Worm (Caenorhabditis elegans) whole organism, mixed stage, embryonic: ENCODE measurements around the gene srh-231.
A peak's percentile ranks its signal among the peaks of the same experiment; 100 is the strongest.

Experiments
- M03D4.4 ChIP-seq: sonication (generic microtip); optimal IDR thresholded peaks from 2 replicates; lab custom pipeline; 2017; ENCODE audit warnings: mild to moderate bottlenecking, missing genetic modification characterization, missing compliant biosample characterization
- bed-3 ChIP-seq: fragments of 200-800 bp; sonication (Bioruptor generic); optimal IDR thresholded peaks from 3 replicates; lab custom pipeline; 2018; ENCODE audit warnings: mild to moderate bottlenecking, missing genetic modification characterization, moderate library complexity, missing compliant biosample characterization
- blmp-1 ChIP-seq: fragments of 150-350 bp; optimal IDR thresholded peaks from 2 replicates; lab custom pipeline; 2014; ENCODE audit warnings: missing biosample characterization, missing genetic modification characterization
- ceh-39 ChIP-seq: fragments of 150-350 bp; optimal IDR thresholded peaks from 2 replicates; lab custom pipeline; 2014; ENCODE audit warnings: missing biosample characterization, missing genetic modification characterization
- ceh-43 ChIP-seq: fragments of 200-800 bp; sonication (Bioruptor generic); optimal IDR thresholded peaks from 2 replicates; lab custom pipeline; 2018; ENCODE audit warnings: mild to moderate bottlenecking, missing genetic modification characterization, moderate library complexity, missing compliant biosample characterization
- ces-1 ChIP-seq: fragments of 150-350 bp; optimal IDR thresholded peaks from 2 replicates; lab custom pipeline; 2014; ENCODE audit warnings: missing biosample characterization, missing genetic modification reagents, missing genetic modification characterization
- elt-1 ChIP-seq: sonication (generic microtip); optimal IDR thresholded peaks from 2 replicates; lab custom pipeline; 2017; ENCODE audit warnings: missing genetic modification characterization, mild to moderate bottlenecking, missing compliant biosample characterization, antibody characterized with exemption, moderate library complexity, borderline replicate concordance; ENCODE audit not compliant: insufficient read depth
- elt-3 ChIP-seq: fragments of 150-350 bp; optimal IDR thresholded peaks from 2 replicates; lab custom pipeline; 2014; ENCODE audit warnings: missing biosample characterization, missing genetic modification characterization
- flh-1 ChIP-seq: fragments of 200-800 bp; sonication (Bioruptor generic); optimal IDR thresholded peaks from 2 replicates; lab custom pipeline; 2018; ENCODE audit warnings: mild to moderate bottlenecking, missing genetic modification characterization, moderate library complexity, missing compliant biosample characterization
- ham-2 ChIP-seq: fragments of 200-800 bp; sonication (Bioruptor generic); optimal IDR thresholded peaks from 2 replicates; lab custom pipeline; 2018; ENCODE audit warnings: mild to moderate bottlenecking, missing genetic modification characterization, missing compliant biosample characterization
- hlh-1 ChIP-seq: fragments of 150-350 bp; optimal IDR thresholded peaks from 2 replicates; lab custom pipeline; 2014; ENCODE audit warnings: missing biosample characterization, missing genetic modification reagents, missing genetic modification characterization
- lin-13 ChIP-seq: fragments of 150-350 bp; optimal IDR thresholded peaks from 2 replicates; lab custom pipeline; 2014; ENCODE audit warnings: missing biosample characterization, missing genetic modification characterization
- lin-32 ChIP-seq: fragments of 200-800 bp; sonication (Bioruptor generic); optimal IDR thresholded peaks from 2 replicates; lab custom pipeline; 2018; ENCODE audit warnings: mild to moderate bottlenecking, missing genetic modification characterization, missing compliant biosample characterization
- lsy-2 ChIP-seq: fragments of 150-350 bp; optimal IDR thresholded peaks from 2 replicates; lab custom pipeline; 2014; ENCODE audit warnings: missing biosample characterization, missing genetic modification characterization
- mab-5 ChIP-seq: fragments of 150-350 bp; optimal IDR thresholded peaks from 2 replicates; lab custom pipeline; 2014; ENCODE audit warnings: missing biosample characterization, missing genetic modification characterization
- mep-1 ChIP-seq: fragments of 150-350 bp; optimal IDR thresholded peaks from 2 replicates; lab custom pipeline; 2017; ENCODE audit warnings: missing biosample characterization, missing genetic modification reagents, missing genetic modification characterization, inconsistent platforms
- mls-2 ChIP-seq: sonication (generic microtip); optimal IDR thresholded peaks from 2 replicates; lab custom pipeline; 2016; ENCODE audit warnings: mild to moderate bottlenecking, missing genetic modification characterization, moderate library complexity, missing compliant biosample characterization
- nhr-2 ChIP-seq: fragments of 150-350 bp; optimal IDR thresholded peaks from 2 replicates; lab custom pipeline; 2014; ENCODE audit warnings: missing biosample characterization, missing genetic modification characterization
- nhr-237 ChIP-seq: fragments of 150-350 bp; optimal IDR thresholded peaks from 2 replicates; lab custom pipeline; 2014; ENCODE audit warnings: missing biosample characterization, missing genetic modification characterization
- nhr-28 ChIP-seq: fragments of 150-350 bp; optimal IDR thresholded peaks from 2 replicates; lab custom pipeline; 2014; ENCODE audit warnings: missing biosample characterization, missing genetic modification characterization
- nhr-76 ChIP-seq: sonication (generic microtip); optimal IDR thresholded peaks from 2 replicates; lab custom pipeline; 2017; ENCODE audit warnings: missing biosample characterization, missing genetic modification characterization
- pha-4 ChIP-seq: fragments of 150-350 bp; optimal IDR thresholded peaks from 2 replicates; lab custom pipeline; 2018; ENCODE audit warnings: missing biosample characterization, missing genetic modification reagents, missing genetic modification characterization
- snpc-4 ChIP-seq: fragments of 150-350 bp; optimal IDR thresholded peaks from 2 replicates; lab custom pipeline; 2014; ENCODE audit warnings: missing biosample characterization, missing genetic modification characterization
- sptf-1 ChIP-seq: sonication (generic microtip); optimal IDR thresholded peaks from 2 replicates; lab custom pipeline; 2017; ENCODE audit warnings: mild to moderate bottlenecking, missing genetic modification characterization, moderate library complexity, missing compliant biosample characterization
- tbx-8 ChIP-seq: fragments of 200-800 bp; sonication (Bioruptor generic); optimal IDR thresholded peaks from 2 replicates; lab custom pipeline; 2018; ENCODE audit warnings: mild to moderate bottlenecking, missing genetic modification characterization, moderate library complexity, missing compliant biosample characterization
- unc-120 ChIP-seq: sonication (generic microtip); optimal IDR thresholded peaks from 2 replicates; lab custom pipeline; 2017; ENCODE audit warnings: missing genetic modification characterization, missing compliant biosample characterization; ENCODE audit not compliant: poor library complexity, severe bottlenecking
- unc-39 ChIP-seq: fragments of 150-350 bp; optimal IDR thresholded peaks from 2 replicates; lab custom pipeline; 2014; ENCODE audit warnings: missing biosample characterization, missing genetic modification characterization
- unc-62 ChIP-seq: fragments of 150-350 bp; optimal IDR thresholded peaks from 2 replicates; lab custom pipeline; 2014; ENCODE audit warnings: missing biosample characterization, missing genetic modification reagents, missing genetic modification characterization
- zip-8 ChIP-seq: fragments of 150-350 bp; optimal IDR thresholded peaks from 2 replicates; lab custom pipeline; 2014; ENCODE audit warnings: missing biosample characterization, missing genetic modification characterization

srh-231 gene

ce11 chrV:7352186-7353053 lies at the start of gene srh-231, which contains the start of gene srh-275:
Gene srh-231, minus strand, starts transcription at chrV:7352236.
Gene srh-275, plus strand, starts transcription at chrV:7353003.
- TF ChIP-seq M03D4.4 (tag; lab: Kevin White, UChicago) (no peak), elt-3 (no peak), flh-1 (GFP tag; lab: Kevin White, UChicago) (no peak), unc-62 (GFP tag; lab: Kevin White, UChicago) (no peak), snpc-4 (no peak)

DNA sequence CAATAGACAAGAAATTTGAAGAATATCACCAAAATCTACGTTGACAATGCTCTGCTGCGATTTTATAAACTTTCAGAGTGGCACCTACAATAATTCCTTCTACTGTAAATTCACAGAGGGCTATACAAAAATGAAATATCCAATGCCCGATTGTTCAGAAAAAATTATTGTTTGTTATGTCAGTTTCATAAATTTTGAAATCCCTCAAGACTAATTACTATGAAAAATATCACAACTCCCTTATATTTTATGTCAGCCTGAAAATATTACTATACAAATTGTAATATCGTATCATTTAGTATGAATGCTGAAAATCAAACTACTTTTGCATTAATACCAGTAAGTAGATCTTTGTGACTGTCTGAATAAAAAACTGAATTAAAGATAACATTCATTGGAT lies 48.6 kb upstream of the srh-231 start, which contains the start of gene srx-60:
Gene srx-60 (plus strand): TSS at position 301 of the 400 bp plus-strand sequence.
- no peak for TF ChIP-seq elt-1 (tag; lab: Kevin White, UChicago)
- no peak for TF ChIP-seq unc-120
- TF ChIP-seq nhr-76 (tag; lab: Kevin White, UChicago): no peak
- no peak for TF ChIP-seq nhr-2 (tag; lab: Kevin White, UChicago)
- no peak for TF ChIP-seq ham-2 (GFP tag; lab: Kevin White, UChicago)
- TF ChIP-seq bed-3 (GFP tag; lab: Kevin White, UChicago): no peak
- no peak for TF ChIP-seq unc-39
- no peak for TF ChIP-seq ceh-43
- no peak for TF ChIP-seq tbx-8 (GFP tag; lab: Kevin White, UChicago)
- no peak for TF ChIP-seq lsy-2 (tag; lab: Kevin White, UChicago)
- no peak for TF ChIP-seq lin-32
- no peak for TF ChIP-seq blmp-1 (tag; lab: Kevin White, UChicago)
- TF ChIP-seq mep-1 (tag; lab: Kevin White, UChicago): no peak
- no peak for TF ChIP-seq ces-1 (GFP tag; lab: Kevin White, UChicago)
- TF ChIP-seq nhr-237 (tag; lab: Kevin White, UChicago): no peak
- no peak for TF ChIP-seq zip-8 (tag; lab: Kevin White, UChicago)
- no peak for TF ChIP-seq mab-5 (tag; lab: Kevin White, UChicago)
- no peak for TF ChIP-seq nhr-28 (tag; lab: Kevin White, UChicago)
- no peak for TF ChIP-seq elt-3
- no peak for TF ChIP-seq pha-4 (tag; lab: Kevin White, UChicago)

ce11 chrV:7400095-7400494 lies 48.1 kb upstream of the srh-231 start, which contains the start of gene cnc-9:
Gene cnc-9, minus strand, starts transcription at chrV:7400195.
- no peak for TF ChIP-seq sptf-1 (tag; lab: Kevin White, UChicago)
- no peak for TF ChIP-seq lin-32
- TF ChIP-seq zip-8 (tag; lab: Kevin White, UChicago): no peak
- TF ChIP-seq hlh-1 (tag; lab: Kevin White, UChicago): no peak
- TF ChIP-seq mep-1 (tag; lab: Kevin White, UChicago): no peak
- TF ChIP-seq nhr-2 (tag; lab: Kevin White, UChicago): no peak
- no peak for TF ChIP-seq M03D4.4 (tag; lab: Kevin White, UChicago)
- no peak for TF ChIP-seq elt-3
- no peak for TF ChIP-seq flh-1 (GFP tag; lab: Kevin White, UChicago)
- TF ChIP-seq ces-1 (GFP tag; lab: Kevin White, UChicago): no peak
- no peak for TF ChIP-seq elt-1 (tag; lab: Kevin White, UChicago)
- no peak for TF ChIP-seq mab-5 (tag; lab: Kevin White, UChicago)
- no peak for TF ChIP-seq ceh-43
- no peak for TF ChIP-seq unc-62 (GFP tag; lab: Kevin White, UChicago)
- TF ChIP-seq nhr-76 (tag; lab: Kevin White, UChicago): no peak
- TF ChIP-seq tbx-8 (GFP tag; lab: Kevin White, UChicago): no peak
- TF ChIP-seq unc-120: no peak

DNA sequence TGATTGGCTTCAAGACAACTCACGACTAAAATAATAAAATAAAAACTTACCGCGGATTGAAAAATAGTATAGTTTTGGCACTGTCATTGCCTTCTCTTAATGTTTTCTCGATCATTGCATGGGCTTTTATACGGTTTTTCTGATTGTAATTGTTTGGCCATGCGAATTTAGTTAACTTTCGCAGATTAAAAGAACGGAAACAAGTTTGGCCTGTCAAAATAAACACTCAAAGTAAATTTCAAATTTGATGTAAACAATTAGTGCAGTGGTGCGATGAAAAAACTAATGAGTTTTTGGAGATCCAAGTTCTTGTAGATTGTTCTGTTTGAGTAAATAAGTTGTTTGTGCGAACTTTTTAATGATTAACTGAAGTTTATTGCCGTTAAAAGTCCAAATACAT lies 47.2 kb upstream of the srh-231 start, which contains the start of gene gst-41:
Gene gst-41 (minus strand): TSS at position 101 of the 400 bp plus-strand sequence.
- TF ChIP-seq lin-13 (tag; lab: Kevin White, UChicago) (no peak), snpc-4 (no peak), elt-1 (tag; lab: Kevin White, UChicago) (no peak), blmp-1 (tag; lab: Kevin White, UChicago) (no peak), nhr-76 (tag; lab: Kevin White, UChicago) (no peak), M03D4.4 (tag; lab: Kevin White, UChicago) (no peak), mls-2 (tag; lab: Kevin White, UChicago) (no peak)

ce11 chrV:7395359-7395758 lies 43.3 kb upstream of the srh-231 start, which contains the start of gene srx-9:
Gene srx-9, minus strand, starts transcription at chrV:7395459.
- TF ChIP-seq zip-8 (tag; lab: Kevin White, UChicago) (peak; percentile 33), ceh-39 (tag; lab: Kevin White, UChicago) (no peak)
